Worm (Caenorhabditis elegans): ENCODE data around the gene F53E4.2.
A peak's percentile ranks its signal among the peaks of the same experiment; 100 is the strongest.

The F53E4.2 gene

DNA sequence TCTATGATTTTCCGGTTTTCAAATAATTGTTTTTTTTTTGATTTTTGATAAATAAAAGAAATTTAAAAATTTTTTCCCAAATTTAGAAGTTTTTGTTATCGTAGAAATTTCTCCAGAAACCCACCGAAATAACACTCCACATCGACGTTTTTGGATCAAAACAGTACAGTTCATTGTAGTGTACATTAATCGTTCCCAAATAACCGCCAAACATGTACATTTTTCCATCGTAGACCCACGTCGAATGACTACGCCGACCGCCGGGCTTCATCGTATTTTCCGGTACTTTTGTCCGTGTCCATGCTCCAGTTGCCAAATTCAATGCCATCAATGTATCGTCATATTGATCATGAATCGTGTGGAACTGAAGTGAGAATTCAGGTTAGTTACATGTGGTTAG is at the start of gene F53E4.2:
F53E4.2 (plus strand) TSS at position 301 of the 400 bp plus-strand sequence.
- no peak for TF ChIP-seq ZK546.5 (tag; optimal IDR thresholded peaks at IDR 0.05)
- no peak for TF ChIP-seq dmd-4 (tag; optimal IDR thresholded peaks at IDR 0.05)
- no peak for TF ChIP-seq nhr-11 (tag; optimal IDR thresholded peaks at IDR 0.05)
- TF ChIP-seq ztf-11 (tag; optimal IDR thresholded peaks at IDR 0.05) = no peak
- TF ChIP-seq Y55F3AM.14 (GFP tag; optimal IDR thresholded peaks at IDR 0.05) = no peak
- TF ChIP-seq nhr-237 (tag; optimal IDR thresholded peaks at IDR 0.05) = no peak
- TF ChIP-seq nhr-6 (tag; optimal IDR thresholded peaks at IDR 0.05) = no peak
- TF ChIP-seq lin-13 (GFP tag; optimal IDR thresholded peaks at IDR 0.05) = no peak
- TF ChIP-seq fos-1 (tag; optimal IDR thresholded peaks at IDR 0.05) = no peak
- no peak for TF ChIP-seq peb-1 (tag; optimal IDR thresholded peaks at IDR 0.05)
- TF ChIP-seq nhr-23 (tag; optimal IDR thresholded peaks at IDR 0.05) = no peak
- TF ChIP-seq aly-2 (tag; optimal IDR thresholded peaks at IDR 0.05) = no peak
- no peak for TF ChIP-seq zag-1 (tag; optimal IDR thresholded peaks at IDR 0.05)
- TF ChIP-seq unc-62 (GFP tag; optimal IDR thresholded peaks at IDR 0.05) = no peak
- no peak for TF ChIP-seq ama-1 (optimal IDR thresholded peaks at IDR 0.05)
- no peak for TF ChIP-seq R02D3.7 (tag; optimal IDR thresholded peaks at IDR 0.05)
- TF ChIP-seq C34F6.9 (tag; optimal IDR thresholded peaks at IDR 0.05) = no peak
- no peak for TF ChIP-seq elt-1 (tag; optimal IDR thresholded peaks at IDR 0.05)
- TF ChIP-seq nhr-21 (tag; optimal IDR thresholded peaks at IDR 0.05) = no peak
- no peak for TF ChIP-seq lin-11 (tag; optimal IDR thresholded peaks at IDR 0.05)

DNA sequence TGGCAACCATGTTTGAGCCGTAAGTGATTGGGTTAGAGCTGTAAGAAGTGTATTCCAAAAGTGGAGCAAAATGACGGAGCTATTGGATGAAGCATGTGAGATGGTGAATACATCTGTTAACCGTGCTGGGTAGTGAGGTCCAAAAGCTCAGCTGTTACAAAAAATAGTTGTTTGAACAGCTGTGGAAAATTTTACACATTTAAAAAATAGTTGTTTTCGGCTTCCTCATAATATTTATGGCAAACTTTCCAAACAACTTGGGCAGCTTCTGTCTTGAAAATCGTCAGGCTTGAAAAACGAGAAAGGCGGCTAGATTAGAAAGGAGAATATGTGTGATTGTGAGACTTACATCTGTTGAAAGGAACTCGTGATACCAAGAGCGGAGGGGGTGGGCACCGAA is 49.2 kb upstream of the F53E4.2 start, which contains the start of gene fbxa-154:
fbxa-154 (minus strand) TSS at position 101 of the 400 bp plus-strand sequence.
- no peak for TF ChIP-seq nhr-10 (tag; optimal IDR thresholded peaks at IDR 0.05)
- no peak for TF ChIP-seq peb-1 (tag; optimal IDR thresholded peaks at IDR 0.05)
- TF ChIP-seq F13H6.1 (tag; optimal IDR thresholded peaks at IDR 0.05) = no peak
- no peak for TF ChIP-seq snpc-4 (tag; optimal IDR thresholded peaks at IDR 0.05)
- TF ChIP-seq sma-9 (GFP tag; optimal IDR thresholded peaks at IDR 0.05) = no peak
- no peak for TF ChIP-seq sma-9 (tag; optimal IDR thresholded peaks at IDR 0.05)
- no peak for TF ChIP-seq nhr-12 (tag; optimal IDR thresholded peaks at IDR 0.05)
- no peak for TF ChIP-seq skn-1 (tag; optimal IDR thresholded peaks at IDR 0.05)

DNA sequence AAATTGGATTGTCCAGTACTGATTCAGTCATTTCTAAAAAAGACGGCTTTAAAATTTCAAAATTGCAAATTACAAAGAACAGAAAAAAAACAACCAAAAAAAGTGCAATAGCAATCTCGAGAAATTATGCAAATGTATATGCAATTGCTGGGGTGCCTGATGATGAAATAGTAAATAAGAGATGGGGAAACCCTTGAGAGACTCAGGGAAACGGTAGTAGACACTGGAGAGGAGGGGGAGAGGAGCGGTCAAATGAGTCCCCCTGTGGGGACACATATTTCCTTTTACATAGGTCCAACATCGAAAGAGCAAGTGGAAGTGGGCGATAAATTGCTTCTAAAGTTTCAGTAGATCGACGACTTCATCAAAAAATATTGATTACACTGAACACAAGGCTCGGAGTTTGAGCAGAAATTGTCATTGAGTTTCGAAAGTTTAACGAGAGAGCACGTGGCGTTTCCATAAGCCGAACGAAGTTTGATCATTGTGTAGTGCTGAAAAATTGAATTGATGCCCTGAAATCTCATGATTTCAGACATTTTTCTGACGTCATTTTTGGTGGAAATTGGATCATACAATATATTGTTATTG is 43.8 kb upstream of the F53E4.2 start, which contains the start of the genes fbxa-153 and str-12:
fbxa-153 (minus strand) TSS at position 35 of the 591 bp plus-strand sequence.
str-12 (plus strand) TSS at position 541 of the 591 bp plus-strand sequence.
- no peak for TF ChIP-seq mab-5 (tag; optimal IDR thresholded peaks at IDR 0.05)
- TF ChIP-seq sma-9 (GFP tag; optimal IDR thresholded peaks at IDR 0.05) = peak; percentile 28
- no peak for TF ChIP-seq sma-9 (tag; optimal IDR thresholded peaks at IDR 0.05)
- TF ChIP-seq snpc-4 (tag; optimal IDR thresholded peaks at IDR 0.05) = no peak
- no peak for TF ChIP-seq lin-13 (GFP tag; optimal IDR thresholded peaks at IDR 0.05)
- TF ChIP-seq mdl-1 (tag; optimal IDR thresholded peaks at IDR 0.05) = no peak
- no peak for TF ChIP-seq ZK546.5 (tag; optimal IDR thresholded peaks at IDR 0.05)
- TF ChIP-seq elt-3 (tag; optimal IDR thresholded peaks at IDR 0.05) = no peak
- no peak for TF ChIP-seq R02D3.7 (tag; optimal IDR thresholded peaks at IDR 0.05)
- TF ChIP-seq crh-2 (tag; optimal IDR thresholded peaks at IDR 0.05) = no peak
- TF ChIP-seq F13H6.1 (tag; optimal IDR thresholded peaks at IDR 0.05) = no peak
- no peak for TF ChIP-seq ceh-16 (tag; optimal IDR thresholded peaks at IDR 0.05)
- no peak for TF ChIP-seq aly-2 (tag; optimal IDR thresholded peaks at IDR 0.05)
- peak; percentile 28 for TF ChIP-seq nhr-129 (tag; optimal IDR thresholded peaks at IDR 0.05)
- TF ChIP-seq lin-39 (tag; optimal IDR thresholded peaks at IDR 0.05) = no peak
- TF ChIP-seq peb-1 (tag; optimal IDR thresholded peaks at IDR 0.05) = no peak
- no peak for TF ChIP-seq elt-1 (tag; optimal IDR thresholded peaks at IDR 0.05)
- TF ChIP-seq lin-11 (tag; optimal IDR thresholded peaks at IDR 0.05) = no peak
- no peak for TF ChIP-seq egl-27 (tag; optimal IDR thresholded peaks at IDR 0.05)
- no peak for TF ChIP-seq ztf-4 (tag; optimal IDR thresholded peaks at IDR 0.05)
- peak; percentile 64 for TF ChIP-seq C34F6.9 (tag; optimal IDR thresholded peaks at IDR 0.05)
- no peak for TF ChIP-seq nhr-11 (tag; optimal IDR thresholded peaks at IDR 0.05)
- TF ChIP-seq fos-1 (tag; optimal IDR thresholded peaks at IDR 0.05) = no peak
- no peak for TF ChIP-seq mbf-1 (tag; optimal IDR thresholded peaks at IDR 0.05)
- no peak for TF ChIP-seq nhr-10 (tag; optimal IDR thresholded peaks at IDR 0.05)
- TF ChIP-seq zag-1 (tag; optimal IDR thresholded peaks at IDR 0.05) = peak; percentile 62
- peak; percentile 84 for TF ChIP-seq unc-55 (GFP tag; optimal IDR thresholded peaks at IDR 0.05)
- no peak for TF ChIP-seq sma-3 (GFP tag; optimal IDR thresholded peaks at IDR 0.05)
- TF ChIP-seq Y55F3AM.14 (GFP tag; optimal IDR thresholded peaks at IDR 0.05) = no peak
- TF ChIP-seq unc-62 (GFP tag; optimal IDR thresholded peaks at IDR 0.05) = no peak
- no peak for TF ChIP-seq sem-4 (tag; optimal IDR thresholded peaks at IDR 0.05)
- TF ChIP-seq gmeb-1 (tag; optimal IDR thresholded peaks at IDR 0.05) = no peak
- TF ChIP-seq nhr-237 (tag; optimal IDR thresholded peaks at IDR 0.05) = no peak
- TF ChIP-seq alr-1 (tag; optimal IDR thresholded peaks at IDR 0.05) = no peak
